Worm (Caenorhabditis elegans): ENCODE data around the gene anoh-1.
"Not testable (repeated sequence)": the region's sequence is repeated elsewhere in the genome, so short reads cannot be mapped to it uniquely, and the experiment has no call there.

Gene anoh-1

ce11 chrIII:13285421-13285820 is 39.1 kb downstream of the anoh-1 start, which contains the start of gene F56A8.8:
Gene F56A8.8, plus strand, starts transcription at chrIII:13285721.
- TF ChIP-seq sdz-38 (tag; optimal IDR thresholded peaks at IDR 0.05) (no peak), lin-40 (tag; optimal IDR thresholded peaks at IDR 0.05) (no peak)

- TF ChIP-seq dox-1 (GFP tag; IDR thresholded peaks at IDR 0.05): peak; percentile 68
- TF ChIP-seq ceh-100 (GFP tag; IDR thresholded peaks at IDR 0.05): peak; percentile 58; the same call in 1 of the 2 replicates
- TF ChIP-seq cebp-1 (GFP tag; IDR thresholded peaks at IDR 0.05); rpc-1 (tag; optimal IDR thresholded peaks at IDR 0.05): not testable (repeated sequence)
- TF ChIP-seq cebp-1 (tag; optimal IDR thresholded peaks at IDR 0.05): peak; percentile 4
- peak; percentile 52 for TF ChIP-seq attf-5 (GFP tag; optimal IDR thresholded peaks at IDR 0.05)
- TF ChIP-seq hmg-1.2 (GFP tag; IDR thresholded peaks at IDR 0.05): 0 out of 2 replicates have a peak, but pooled peaks have one; percentile 17
- TF ChIP-seq mcd-1 (GFP tag; IDR thresholded peaks at IDR 0.05): peak; percentile 63
- TF ChIP-seq C06A6.2 (GFP tag; conservative IDR thresholded peaks at IDR 0.05): peak; percentile 93
- peak; percentile 27; the same call in 1 of the 2 replicates for TF ChIP-seq egl-44 (GFP tag; IDR thresholded peaks at IDR 0.05)
- TF ChIP-seq rpc-1 (optimal IDR thresholded peaks at IDR 0.05): peak; percentile 28
Observed at ce11 chrIII:13292971-13293514, 46.7 kb downstream of the anoh-1 start, which contains the start of gene set-25. Gene set-25, minus strand, starts transcription at chrIII:13293090.

ce11 chrIII:13296289-13296874 is 50.0 kb downstream of the anoh-1 start, which contains the start of gene npp-18:
Gene npp-18, plus strand, starts transcription at chrIII:13296853.
- TF ChIP-seq ceh-100 (GFP tag; IDR thresholded peaks at IDR 0.05): peak; percentile 78
- 0 out of 2 replicates have a peak, but pooled peaks have one; percentile 35 for TF ChIP-seq ztf-28 (GFP tag; IDR thresholded peaks at IDR 0.05)
- TF ChIP-seq egl-18 (GFP tag; IDR thresholded peaks at IDR 0.05): 0 out of 2 replicates have a peak, but pooled peaks have one; percentile 30
- peak in 1 of 2 experiments; percentile 10 for TF ChIP-seq let-607 (tag; optimal IDR thresholded peaks at IDR 0.05)
- peak; percentile 43 for TF ChIP-seq efl-1 (GFP tag; optimal IDR thresholded peaks at IDR 0.05)
- not testable (repeated sequence) for TF ChIP-seq snpc-4 (GFP tag; optimal IDR thresholded peaks at IDR 0.05)
- TF ChIP-seq snpc-4 (tag; optimal IDR thresholded peaks at IDR 0.05): peak in 1 of 4 experiments; percentile 8
- TF ChIP-seq C06A6.2 (GFP tag; conservative IDR thresholded peaks at IDR 0.05): peak; percentile 99
- TF ChIP-seq pbrm-1 (GFP tag; IDR thresholded peaks at IDR 0.05): peak; percentile 84
- TF ChIP-seq rcor-1 (GFP tag; IDR thresholded peaks at IDR 0.05): peak; percentile 48
- TF ChIP-seq ceh-91 (GFP tag; IDR thresholded peaks at IDR 0.05): peak; percentile 54; the same call in 1 of the 2 replicates
- peak; percentile 1 for TF ChIP-seq snpc-3.4 (tag; optimal IDR thresholded peaks at IDR 0.05)
- peak; percentile 66 for TF ChIP-seq madf-6 (GFP tag; IDR thresholded peaks at IDR 0.05)
- TF ChIP-seq Y67H2A.10 (GFP tag; conservative IDR thresholded peaks at IDR 0.05): peak; percentile 79
- peak; percentile 83 for TF ChIP-seq K11D2.4 (GFP tag; IDR thresholded peaks at IDR 0.05)
- peak; percentile 82 for TF ChIP-seq Y95B8A.8 (GFP tag; IDR thresholded peaks at IDR 0.05)
- peak; percentile 15 for TF ChIP-seq dpl-1 (GFP tag; optimal IDR thresholded peaks at IDR 0.05)
- peak; percentile 93 for TF ChIP-seq dox-1 (GFP tag; IDR thresholded peaks at IDR 0.05)
- TF ChIP-seq ztf-25 (GFP tag; IDR thresholded peaks at IDR 0.05): peak; percentile 75; the same call in 1 of the 2 replicates
- peak; percentile 21 for TF ChIP-seq snpc-1.3 (tag; optimal IDR thresholded peaks at IDR 0.05; ENCODE audit: insufficient read depth)
- TF ChIP-seq F33H1.4 (GFP tag; IDR thresholded peaks at IDR 0.05): peak; percentile 86
- 0 out of 2 replicates have a peak, but pooled peaks have one; percentile 5 for TF ChIP-seq hsf-1 (GFP tag; IDR thresholded peaks at IDR 0.05)
- peak; percentile 71; the same call in 1 of the 2 replicates for TF ChIP-seq Y79H2A.3 (GFP tag; conservative IDR thresholded peaks at IDR 0.05)
- TF ChIP-seq bed-2 (GFP tag; IDR thresholded peaks at IDR 0.05): 0 out of 2 replicates have a peak, but pooled peaks have one; percentile 20
- TF ChIP-seq mcd-1 (GFP tag; IDR thresholded peaks at IDR 0.05): peak; percentile 84
- TF ChIP-seq lin-26 (GFP tag; IDR thresholded peaks at IDR 0.05): peak; percentile 65
- 0 out of 2 replicates have a peak, but pooled peaks have one; percentile 26 for TF ChIP-seq ceh-40 (GFP tag; IDR thresholded peaks at IDR 0.05)
- TF ChIP-seq nfyb-1 (GFP tag; IDR thresholded peaks at IDR 0.05): peak; percentile 82
- TF ChIP-seq lsl-1 (GFP tag; optimal IDR thresholded peaks at IDR 0.05): peak; percentile 15
- peak; percentile 70 for TF ChIP-seq ekl-4 (GFP tag; IDR thresholded peaks at IDR 0.05)
- TF ChIP-seq C17E4.6 (GFP tag; IDR thresholded peaks at IDR 0.05): 0 out of 2 replicates have a peak, but pooled peaks have one; percentile 9
- TF ChIP-seq lin-35 (GFP tag; optimal IDR thresholded peaks at IDR 0.05): peak in 1 of 3 experiments; percentile 81
- 0 out of 2 replicates have a peak, but pooled peaks have one; percentile 31 for TF ChIP-seq let-526 (GFP tag; IDR thresholded peaks at IDR 0.05)
- TF ChIP-seq hmg-1.2 (GFP tag; IDR thresholded peaks at IDR 0.05): peak; percentile 66
